Fruit fly (Drosophila melanogaster): Measurements from ENCODE around the gene vn.

dm6 chr3L:5770113-5770798 lies 75.2 kb downstream of the vn start:
- peak; percentile 75 for TF ChIP-seq cic (GFP tag; optimal IDR thresholded peaks at IDR 0.05)
- TF ChIP-seq bab1 (GFP tag; optimal IDR thresholded peaks at IDR 0.05): no peak
